Fruit fly (Drosophila melanogaster): ENCODE data around the gene CG31224.

- TF ChIP-seq CG8159 (tag; optimal IDR thresholded peaks at IDR 0.05) (no peak), CG8301 (tag; optimal IDR thresholded peaks at IDR 0.05) (no peak), CG14655 (GFP tag; optimal IDR thresholded peaks at IDR 0.05) (no peak), D1 (tag; optimal IDR thresholded peaks at IDR 0.05) (no peak), CG4496 (GFP tag; IDR thresholded peaks at IDR 0.05) (no peak), fd96Ca (GFP tag; IDR thresholded peaks at IDR 0.05) (no peak), gl (tag; optimal IDR thresholded peaks at IDR 0.05) (no peak), CG9948 (tag; optimal IDR thresholded peaks at IDR 0.05) (no peak), CG13204 (GFP tag; optimal IDR thresholded peaks at IDR 0.05) (no peak), Snoo (tag; optimal IDR thresholded peaks at IDR 0.05) (no peak), EcR (GFP tag; optimal IDR thresholded peaks at IDR 0.05) (no peak), Pif1B (GFP tag; optimal IDR thresholded peaks at IDR 0.05) (no peak), CG12605 (GFP tag; IDR thresholded peaks at IDR 0.05) (no peak)
These were observed 48.4 kb upstream of the CG31224 start for dm6 chr3R:18707492-18707891.
